Worm (Caenorhabditis elegans) whole organism, L2 larva: ENCODE results near the gene T22F3.11.
A peak's percentile ranks its signal among the peaks of the same experiment; 100 is the strongest.
"Not testable (repeated sequence)": the region's sequence is repeated elsewhere in the genome, so short reads cannot be mapped to it uniquely, and the experiment has no call there.

Experiments used
- C34F6.9 ChIP-seq: fragments of 150-350 bp; optimal IDR thresholded peaks from 2 replicates; lab custom pipeline; 2014; ENCODE audit warnings: missing biosample characterization, missing genetic modification characterization
- F13H6.1 ChIP-seq: sonication (generic microtip); optimal IDR thresholded peaks from 2 replicates; lab custom pipeline; 2016; ENCODE audit warnings: missing genetic modification characterization, missing compliant biosample characterization
- Y55F3AM.14 ChIP-seq: fragments of 200-800 bp; sonication (Bioruptor generic); optimal IDR thresholded peaks from 2 replicates; lab custom pipeline; 2018; ENCODE audit warnings: mild to moderate bottlenecking, missing genetic modification characterization, missing compliant biosample characterization
- ZK546.5 ChIP-seq: sonication (generic microtip); optimal IDR thresholded peaks from 2 replicates; lab custom pipeline; 2017; ENCODE audit warnings: missing biosample characterization, missing genetic modification characterization
- alr-1 ChIP-seq: fragments of 150-350 bp; optimal IDR thresholded peaks from 2 replicates; lab custom pipeline; 2014; ENCODE audit warnings: missing biosample characterization, missing genetic modification characterization
- aly-2 ChIP-seq: fragments of 150-350 bp; optimal IDR thresholded peaks from 2 replicates; lab custom pipeline; 2014; ENCODE audit warnings: missing biosample characterization, missing genetic modification characterization
- blmp-1 ChIP-seq: sonication (generic microtip); optimal IDR thresholded peaks from 2 replicates; lab custom pipeline; 2017; ENCODE audit warnings: missing genetic modification characterization, mild to moderate bottlenecking, missing compliant biosample characterization, antibody characterized with exemption, moderate library complexity; ENCODE audit not compliant: insufficient read depth
- ceh-16 ChIP-seq: fragments of 150-350 bp; optimal IDR thresholded peaks from 2 replicates; lab custom pipeline; 2014; ENCODE audit warnings: missing biosample characterization, missing genetic modification characterization
- ceh-82 ChIP-seq: fragments of 150-350 bp; optimal IDR thresholded peaks from 2 replicates; lab custom pipeline; 2014; ENCODE audit warnings: missing biosample characterization, missing genetic modification characterization
- dmd-4 ChIP-seq: sonication (generic microtip); optimal IDR thresholded peaks from 2 replicates; lab custom pipeline; 2017; ENCODE audit warnings: missing biosample characterization, missing genetic modification characterization
- egl-27 ChIP-seq: sonication (generic microtip); optimal IDR thresholded peaks from 3 replicates; lab custom pipeline; 2017; ENCODE audit warnings: missing biosample characterization, missing genetic modification reagents, missing genetic modification characterization
- elt-3 ChIP-seq: sonication (generic microtip); optimal IDR thresholded peaks from 2 replicates; lab custom pipeline; 2017; ENCODE audit warnings: missing biosample characterization, missing genetic modification characterization
- fos-1 ChIP-seq: fragments of 150-350 bp; optimal IDR thresholded peaks from 2 replicates; lab custom pipeline; 2014; ENCODE audit warnings: missing biosample characterization, missing genetic modification characterization
- gmeb-1 ChIP-seq: fragments of 150-350 bp; optimal IDR thresholded peaks from 2 replicates; lab custom pipeline; 2014; ENCODE audit warnings: missing biosample characterization, missing genetic modification characterization
- lin-11 ChIP-seq: fragments of 150-350 bp; sonication (generic microtip); optimal IDR thresholded peaks from 2 replicates; lab custom pipeline; 2014; ENCODE audit warnings: missing biosample characterization, missing genetic modification characterization, inconsistent platforms, mixed read lengths
- lin-13 ChIP-seq: fragments of 150-350 bp; optimal IDR thresholded peaks from 2 replicates; lab custom pipeline; 2014; ENCODE audit warnings: missing biosample characterization, missing genetic modification reagents, missing genetic modification characterization
- lin-39 ChIP-seq: fragments of 150-350 bp; optimal IDR thresholded peaks from 2 replicates; lab custom pipeline; 2014; ENCODE audit warnings: missing biosample characterization, missing genetic modification reagents, missing genetic modification characterization
- lsy-2 ChIP-seq, 2 experiments: fragments of 150-350 bp in 1 of 2; sonication (generic microtip) in 1 of 2; optimal IDR thresholded peaks; 2 replicates each; lab custom pipeline; 2014 to 2017; ENCODE audit warnings: missing biosample characterization in 2 of 2, missing genetic modification characterization in 2 of 2
- mab-5 ChIP-seq: fragments of 150-350 bp; optimal IDR thresholded peaks from 2 replicates; lab custom pipeline; 2014; ENCODE audit warnings: missing biosample characterization, missing genetic modification characterization
- mbf-1 ChIP-seq: sonication (generic microtip); optimal IDR thresholded peaks from 2 replicates; lab custom pipeline; 2017; ENCODE audit warnings: missing biosample characterization, missing genetic modification characterization
- mdl-1 ChIP-seq, 2 experiments: fragments of 150-350 bp in 1 of 2; sonication (generic microtip) in 1 of 2; optimal IDR thresholded peaks; 2 replicates each; lab custom pipeline; 2017; ENCODE audit warnings: missing biosample characterization in 2 of 2, missing genetic modification characterization in 2 of 2
- nhr-10 ChIP-seq: sonication (generic microtip); optimal IDR thresholded peaks from 2 replicates; lab custom pipeline; 2017; ENCODE audit warnings: missing biosample characterization, missing genetic modification characterization
- nhr-11 ChIP-seq: fragments of 150-350 bp; optimal IDR thresholded peaks from 2 replicates; lab custom pipeline; 2014; ENCODE audit warnings: missing biosample characterization, missing genetic modification characterization
- nhr-12 ChIP-seq: fragments of 150-350 bp; optimal IDR thresholded peaks from 2 replicates; lab custom pipeline; 2014; ENCODE audit warnings: missing biosample characterization, missing genetic modification characterization
- nhr-129 ChIP-seq: fragments of 150-350 bp; optimal IDR thresholded peaks from 2 replicates; lab custom pipeline; 2014; ENCODE audit warnings: missing biosample characterization, missing genetic modification characterization
- nhr-21 ChIP-seq: fragments of 150-350 bp; optimal IDR thresholded peaks from 2 replicates; lab custom pipeline; 2014; ENCODE audit warnings: missing biosample characterization, missing genetic modification characterization
- nhr-237 ChIP-seq: fragments of 150-350 bp; optimal IDR thresholded peaks from 2 replicates; lab custom pipeline; 2014; ENCODE audit warnings: missing biosample characterization, missing genetic modification characterization
- nhr-25 ChIP-seq: fragments of 150-350 bp; sonication (generic microtip); optimal IDR thresholded peaks from 3 replicates; lab custom pipeline; 2014; ENCODE audit warnings: missing biosample characterization, missing genetic modification characterization
- nhr-6 ChIP-seq: fragments of 150-350 bp; optimal IDR thresholded peaks from 2 replicates; lab custom pipeline; 2014; ENCODE audit warnings: missing biosample characterization, missing genetic modification characterization
- nhr-77 ChIP-seq: fragments of 150-350 bp; optimal IDR thresholded peaks from 2 replicates; lab custom pipeline; 2014; ENCODE audit warnings: missing biosample characterization, missing genetic modification characterization
- peb-1 ChIP-seq: fragments of 150-350 bp; optimal IDR thresholded peaks from 2 replicates; lab custom pipeline; 2014; ENCODE audit warnings: missing biosample characterization, missing genetic modification characterization
- sem-4 ChIP-seq: fragments of 150-350 bp; optimal IDR thresholded peaks from 2 replicates; lab custom pipeline; 2014; ENCODE audit warnings: missing biosample characterization, missing genetic modification reagents, missing genetic modification characterization
- skn-1 ChIP-seq: sonication (generic microtip); optimal IDR thresholded peaks from 2 replicates; lab custom pipeline; 2017; ENCODE audit warnings: missing biosample characterization, missing genetic modification characterization
- sma-3 ChIP-seq: sonication (generic microtip); optimal IDR thresholded peaks from 2 replicates; lab custom pipeline; 2016; ENCODE audit warnings: missing genetic modification reagents, missing genetic modification characterization, missing compliant biosample characterization
- sma-9 ChIP-seq, 2 experiments: fragments of 150-350 bp in 1 of 2; sonication (generic microtip) in 1 of 2; optimal IDR thresholded peaks; 2 replicates each; lab custom pipeline; 2014 to 2016; ENCODE audit warnings: missing genetic modification characterization in 2 of 2, mild to moderate bottlenecking in 1 of 2, missing biosample characterization in 1 of 2, missing compliant biosample characterization in 1 of 2, missing genetic modification reagents in 1 of 2, moderate library complexity in 1 of 2
- snpc-4 ChIP-seq: fragments of 150-350 bp; optimal IDR thresholded peaks from 2 replicates; lab custom pipeline; 2014; ENCODE audit warnings: missing biosample characterization, missing genetic modification characterization
- unc-55 ChIP-seq: fragments of 150-350 bp; sonication (generic microtip); optimal IDR thresholded peaks from 3 replicates; lab custom pipeline; 2014; ENCODE audit warnings: missing biosample characterization, missing genetic modification reagents, missing genetic modification characterization
- unc-62 ChIP-seq: fragments of 150-350 bp; optimal IDR thresholded peaks from 2 replicates; lab custom pipeline; 2014; ENCODE audit warnings: missing biosample characterization, missing genetic modification reagents, missing genetic modification characterization
- zag-1 ChIP-seq: fragments of 150-350 bp; optimal IDR thresholded peaks from 2 replicates; lab custom pipeline; 2014; ENCODE audit warnings: missing biosample characterization, missing genetic modification characterization
- ztf-1 ChIP-seq: fragments of 200-800 bp; sonication (Bioruptor generic); conservative IDR thresholded peaks from 2 replicates; pipeline ENCODE4 v1.3.6; 2022; ENCODE audit warnings: missing genetic modification characterization, missing compliant biosample characterization
- ztf-11 ChIP-seq: sonication (generic microtip); optimal IDR thresholded peaks from 2 replicates; lab custom pipeline; 2017; ENCODE audit warnings: missing biosample characterization, missing genetic modification characterization
- ztf-4 ChIP-seq: fragments of 150-350 bp; optimal IDR thresholded peaks from 2 replicates; lab custom pipeline; 2014; ENCODE audit warnings: missing biosample characterization, missing genetic modification characterization

T22F3.11 gene

DNA sequence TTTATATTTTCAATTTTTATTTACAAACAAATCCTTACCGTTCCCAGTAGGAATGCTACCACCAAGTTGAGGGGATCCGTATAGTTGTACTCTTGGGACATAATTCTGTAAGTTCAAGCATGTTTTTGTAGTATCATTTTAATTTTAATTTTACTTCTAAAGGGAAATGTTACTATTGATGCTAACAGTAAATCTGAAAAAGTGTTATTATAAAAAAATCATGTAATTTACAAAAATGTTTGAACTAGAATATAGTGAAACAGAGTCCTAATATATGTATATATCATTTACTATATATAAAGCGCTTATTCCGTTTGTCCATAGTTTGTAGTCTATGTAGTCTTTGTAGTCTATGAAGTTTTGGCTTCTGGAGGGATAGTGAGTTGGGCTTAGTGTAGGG, 6.3 kb upstream of the T22F3.11 start, which contains the start of gene srx-93:
srx-93 (minus strand) TSS at position 101 of the 400 bp plus-strand sequence.
- not testable (repeated sequence) for TF ChIP-seq nhr-10; ztf-1 (GFP tag; lab: Robert Waterston, UW); snpc-4 (tag; lab: Kevin White, UChicago)
- TF ChIP-seq, all 48 proteins: peak for 0; not testable (repeated sequence) for 48

DNA sequence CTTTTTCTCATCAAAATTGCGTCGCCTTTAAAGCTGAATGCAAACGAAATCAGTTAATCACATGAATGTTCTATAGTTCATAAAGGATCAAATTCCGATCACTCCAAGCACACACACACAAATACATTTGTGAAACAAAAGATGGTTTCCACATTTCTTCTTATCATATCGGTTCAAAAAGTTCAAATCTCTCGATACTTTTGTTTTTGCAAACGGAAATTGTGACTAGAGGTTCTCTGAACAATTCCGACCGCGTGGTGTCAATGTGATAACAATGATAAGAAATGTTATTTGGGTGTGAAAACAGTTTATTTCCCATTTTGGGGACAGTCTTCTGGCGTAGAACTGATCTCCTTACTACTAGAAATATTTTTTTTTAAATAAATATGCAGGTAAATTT, 2.5 kb upstream of the T22F3.11 start:
- TF ChIP-seq alr-1, result no peak
- no peak for TF ChIP-seq egl-27 (tag; lab: Kevin White, UChicago)
- TF ChIP-seq blmp-1 (tag; lab: Kevin White, UChicago), result no peak
- TF ChIP-seq sma-9 (GFP tag; optimal IDR thresholded peaks at IDR 0.05; lab: Kevin White, UChicago), result peak; percentile 59
- TF ChIP-seq sma-9 (tag; optimal IDR thresholded peaks at IDR 0.05; lab: Kevin White, UChicago), result no peak
- TF ChIP-seq nhr-21 (tag; lab: Kevin White, UChicago), result peak; percentile 35

DNA sequence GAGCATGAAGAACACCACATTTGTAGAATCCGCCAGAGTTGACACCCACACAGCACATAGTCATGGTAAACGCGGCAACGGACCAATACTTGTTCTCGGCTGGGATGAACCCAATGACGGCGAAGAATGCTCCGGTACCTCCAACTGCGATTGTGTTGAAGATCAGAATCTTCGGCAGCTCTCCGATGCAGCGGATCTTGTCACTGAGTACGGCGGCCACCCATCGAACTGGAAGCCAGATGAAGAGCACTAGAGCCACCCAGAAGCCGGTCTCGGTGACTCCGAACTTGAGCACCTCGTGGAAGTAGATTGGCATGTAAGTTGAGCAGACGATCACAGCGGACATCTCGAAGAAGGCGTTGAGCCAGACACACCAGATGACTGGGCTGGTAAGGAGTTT, 1.3 kb downstream of the T22F3.11 start:
- TF ChIP-seq nhr-12 (tag; lab: Kevin White, UChicago), result no peak
- no peak for TF ChIP-seq sma-9 (GFP tag; optimal IDR thresholded peaks at IDR 0.05; lab: Kevin White, UChicago)
- no peak for TF ChIP-seq sma-9 (tag; optimal IDR thresholded peaks at IDR 0.05; lab: Kevin White, UChicago)

DNA sequence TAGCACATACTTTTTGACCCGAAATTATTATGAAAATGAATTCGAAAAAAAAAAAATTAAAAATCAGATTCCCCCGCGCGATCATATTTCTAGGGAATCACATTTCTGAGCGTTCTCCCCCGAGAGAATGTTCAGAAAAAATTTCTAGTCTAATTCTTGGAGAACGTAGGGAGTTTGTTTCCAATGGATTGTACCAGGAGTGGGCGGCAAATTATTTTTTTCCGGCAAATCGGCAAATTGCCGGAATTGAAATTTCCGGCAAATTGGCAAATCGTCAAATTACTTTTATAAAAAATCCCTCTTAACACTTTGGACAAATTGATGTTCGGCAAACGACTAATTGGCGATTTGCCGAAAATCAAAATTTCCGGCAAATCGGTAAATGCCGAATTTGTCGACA, 2.7 kb downstream of the T22F3.11 start, which contains the start of gene T22F3.10:
T22F3.10 (minus strand) TSS at position 101 of the 400 bp plus-strand sequence.
- TF ChIP-seq nhr-12 (tag; lab: Kevin White, UChicago) (no peak), peb-1 (no peak), fos-1 (tag; lab: Kevin White, UChicago) (no peak), unc-55 (GFP tag; lab: Kevin White, UChicago) (no peak), dmd-4 (tag; lab: Kevin White, UChicago) (no peak), elt-3 (tag; lab: Kevin White, UChicago) (no peak), zag-1 (tag; lab: Kevin White, UChicago) (no peak), lin-13 (no peak), lin-11 (no peak), mab-5 (tag; lab: Kevin White, UChicago) (no peak), sma-3 (GFP tag; lab: Kevin White, UChicago) (no peak), sma-9 (GFP tag; optimal IDR thresholded peaks at IDR 0.05; lab: Kevin White, UChicago) (no peak), sma-9 (tag; optimal IDR thresholded peaks at IDR 0.05; lab: Kevin White, UChicago) (no peak), ztf-11 (tag; lab: Kevin White, UChicago) (no peak), nhr-25 (tag; lab: Kevin White, UChicago) (no peak), unc-62 (no peak), ZK546.5 (tag; lab: Kevin White, UChicago) (no peak), lsy-2 (tag; optimal IDR thresholded peaks at IDR 0.05; lab: Kevin White, UChicago) (no peak)

DNA sequence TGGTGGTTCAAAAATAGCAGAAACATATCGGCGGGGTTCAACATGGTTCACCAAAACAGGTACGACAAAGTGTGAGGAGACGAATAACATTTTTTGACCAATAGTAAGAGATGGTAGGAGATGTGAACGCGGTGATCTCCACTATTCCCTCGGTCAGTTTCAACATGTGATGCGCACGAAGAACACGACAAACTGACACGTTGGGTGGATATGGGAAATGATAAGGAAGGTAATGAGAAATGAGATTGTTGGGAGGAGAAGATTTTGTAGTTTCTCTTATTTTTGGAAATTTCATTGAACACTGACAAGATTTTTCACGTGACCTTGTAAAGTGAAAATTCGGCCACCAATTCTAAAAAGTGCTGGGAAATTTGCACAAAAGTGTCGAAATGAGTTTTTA, 3.6 kb downstream of the T22F3.11 start:
- TF ChIP-seq nhr-237 (no peak), zag-1 (tag; lab: Kevin White, UChicago) (no peak), aly-2 (tag; lab: Kevin White, UChicago) (no peak), nhr-11 (no peak), snpc-4 (tag; lab: Kevin White, UChicago) (no peak), nhr-10 (no peak), sma-9 (GFP tag; optimal IDR thresholded peaks at IDR 0.05; lab: Kevin White, UChicago) (peak; percentile 83), sma-9 (tag; optimal IDR thresholded peaks at IDR 0.05; lab: Kevin White, UChicago) (no peak), sem-4 (tag; lab: Kevin White, UChicago) (no peak), nhr-12 (tag; lab: Kevin White, UChicago) (no peak), ceh-82 (tag; lab: Kevin White, UChicago) (no peak), ZK546.5 (tag; lab: Kevin White, UChicago) (no peak), F13H6.1 (tag; lab: Kevin White, UChicago) (no peak), blmp-1 (tag; lab: Kevin White, UChicago) (peak; percentile 62), dmd-4 (tag; lab: Kevin White, UChicago) (no peak), gmeb-1 (tag; lab: Kevin White, UChicago) (no peak), ztf-4 (tag; lab: Kevin White, UChicago) (no peak), Y55F3AM.14 (no peak), nhr-77 (tag; lab: Kevin White, UChicago) (no peak), mbf-1 (no peak), lin-13 (no peak), mab-5 (tag; lab: Kevin White, UChicago) (no peak), egl-27 (tag; lab: Kevin White, UChicago) (no peak), ceh-16 (no peak), fos-1 (tag; lab: Kevin White, UChicago) (no peak), nhr-129 (peak; percentile 36), nhr-6 (tag; lab: Kevin White, UChicago) (no peak), lin-39 (tag; lab: Kevin White, UChicago) (no peak), nhr-21 (tag; lab: Kevin White, UChicago) (peak; percentile 91), skn-1 (tag; lab: Kevin White, UChicago) (no peak), sma-3 (GFP tag; lab: Kevin White, UChicago) (no peak), elt-3 (tag; lab: Kevin White, UChicago) (no peak), C34F6.9 (tag; lab: Kevin White, UChicago) (no peak), lin-11 (no peak), mdl-1 (tag; optimal IDR thresholded peaks at IDR 0.05; lab: Kevin White, UChicago) (no peak)
- TF ChIP-seq, all 48 proteins: peak for 4
